Worm (Caenorhabditis elegans): ENCODE measurements around the gene srx-58.

- TF ChIP-seq unc-62 (GFP tag; optimal IDR thresholded peaks at IDR 0.05) (no peak), aptf-3 (GFP tag; IDR thresholded peaks at IDR 0.05) (no peak), chd-7 (tag; optimal IDR thresholded peaks at IDR 0.05) (no peak), tlf-1 (GFP tag; optimal IDR thresholded peaks at IDR 0.05) (no peak), snpc-1.1 (tag; optimal IDR thresholded peaks at IDR 0.05; ENCODE audit: insufficient read depth) (no peak), tbx-9 (tag; optimal IDR thresholded peaks at IDR 0.05; ENCODE audit: borderline replicate concordance) (no peak), ztf-18 (tag; optimal IDR thresholded peaks at IDR 0.05) (no peak), hlh-26 (GFP tag; conservative IDR thresholded peaks at IDR 0.05) (no peak), xnd-1 (tag; optimal IDR thresholded peaks at IDR 0.05) (no peak)
These were observed 48.9 kb upstream of the srx-58 start, which contains the start of gene srx-48 for ce11 chrV:15303625-15304024.

All from whole organism, young adult.